Worm (Caenorhabditis elegans) whole organism, L4 larva: ENCODE results near the gene bgnt-1.5.

Experiments used
- ceh-82 ChIP-seq: sonication (generic microtip); optimal IDR thresholded peaks from 2 replicates; lab custom pipeline; 2017; ENCODE audit warnings: missing biosample characterization, missing genetic modification characterization
- gei-8 ChIP-seq: fragments of 200-800 bp; sonication (Bioruptor generic); optimal IDR thresholded peaks from 2 replicates; lab custom pipeline; 2018; ENCODE audit warnings: mild to moderate bottlenecking, missing genetic modification characterization, missing compliant biosample characterization
- mes-2 ChIP-seq: sonication (generic microtip); optimal IDR thresholded peaks from 2 replicates; lab custom pipeline; 2016; ENCODE audit warnings: missing genotype, mild to moderate bottlenecking, missing genetic modification characterization, missing compliant biosample characterization; ENCODE audit not compliant: poor library complexity, severe bottlenecking
- nhr-10 ChIP-seq: fragments of 150-350 bp; optimal IDR thresholded peaks from 2 replicates; lab custom pipeline; 2014; ENCODE audit warnings: missing biosample characterization, missing genetic modification characterization
- nhr-76 ChIP-seq: fragments of 150-350 bp; optimal IDR thresholded peaks from 2 replicates; lab custom pipeline; 2014; ENCODE audit warnings: missing biosample characterization, missing genetic modification characterization
- snpc-1.2 ChIP-seq: fragments of 200-800 bp; sonication (Bioruptor generic); IDR thresholded peaks from 2 replicates; pipeline ENCODE4 v1.3.6; 2022; ENCODE audit warnings: missing genetic modification reagents, missing genetic modification characterization, missing compliant biosample characterization
- zfp-2 ChIP-seq: sonication (generic microtip); optimal IDR thresholded peaks from 2 replicates; lab custom pipeline; 2016; ENCODE audit warnings: mild to moderate bottlenecking, missing genetic modification characterization, missing compliant biosample characterization

bgnt-1.5 gene

DNA sequence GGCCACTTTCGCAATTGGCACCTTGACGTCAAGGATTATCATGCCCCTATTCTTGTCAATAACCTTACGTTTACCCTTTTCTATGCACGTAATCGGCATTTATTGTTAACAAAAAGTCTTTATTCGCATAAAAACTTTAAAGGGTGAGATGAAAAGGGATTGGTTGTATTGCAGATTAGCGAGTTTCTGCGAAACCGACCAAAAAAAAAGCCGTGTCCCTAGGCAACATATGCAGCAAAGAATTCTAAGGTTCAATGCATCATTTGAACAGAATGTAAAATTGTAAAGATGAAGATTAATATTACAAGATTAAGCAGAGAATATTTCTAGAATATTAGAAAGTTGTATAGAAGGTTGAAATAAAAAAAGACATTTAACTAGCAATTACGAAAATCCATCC is 50.1 kb downstream of the bgnt-1.5 start:
- TF ChIP-seq ceh-82 (tag; lab: Kevin White, UChicago) (no peak), nhr-76 (no peak), gei-8 (GFP tag; lab: Kevin White, UChicago) (no peak), snpc-1.2 (no peak), nhr-10 (no peak), zfp-2 (tag; lab: Kevin White, UChicago) (no peak), mes-2 (no peak)
